Fruit fly (Drosophila melanogaster) whole organism, embryonic: ENCODE results near the gene FBXO11.

ENCODE experiments used
- Abd-B ChIP-seq: fragments of 200-800 bp; sonication (Bioruptor generic); optimal IDR thresholded peaks from 2 replicates; lab custom pipeline; 2018; ENCODE audit warnings: missing biosample characterization, mild to moderate bottlenecking, missing genetic modification characterization, moderate library complexity
- Aef1 ChIP-seq: fragments of 200-800 bp; sonication (Bioruptor generic); IDR thresholded peaks from 3 replicates; pipeline ENCODE4 v1.3.6; 2022; ENCODE audit warnings: missing biosample characterization, missing genetic modification characterization
- CG12155 ChIP-seq: fragments of 200-800 bp; sonication (Bioruptor generic); optimal IDR thresholded peaks from 3 replicates; lab custom pipeline; 2016; ENCODE audit warnings: missing biosample characterization, missing genetic modification characterization
- CG12769 ChIP-seq: fragments of 200-800 bp; sonication (Bioruptor generic); optimal IDR thresholded peaks from 2 replicates; lab custom pipeline; 2019; ENCODE audit warnings: missing biosample characterization, mild to moderate bottlenecking, missing genetic modification characterization, moderate library complexity
- CG12942 ChIP-seq: fragments of 200-800 bp; sonication (Bioruptor generic); optimal IDR thresholded peaks from 3 replicates; lab custom pipeline; 2016; ENCODE audit warnings: missing biosample characterization, missing genetic modification characterization
- CG14667 ChIP-seq: fragments of 200-800 bp; sonication (Bioruptor generic); IDR thresholded peaks from 2 replicates; pipeline ENCODE4 v1.3.6; 2022; ENCODE audit warnings: missing biosample characterization, missing genetic modification characterization
- CG14710 ChIP-seq: fragments of 200-800 bp; sonication (Bioruptor generic); optimal IDR thresholded peaks from 3 replicates; lab custom pipeline; 2019; ENCODE audit warnings: missing biosample characterization, mild to moderate bottlenecking, missing genetic modification characterization, moderate library complexity
- CG15073 ChIP-seq: fragments of 200-800 bp; sonication (Bioruptor generic); optimal IDR thresholded peaks from 2 replicates; lab custom pipeline; 2016; ENCODE audit warnings: missing biosample characterization, missing genetic modification characterization
- CG17385 ChIP-seq: fragments of 200-800 bp; sonication (Bioruptor generic); optimal IDR thresholded peaks from 3 replicates; lab custom pipeline; 2018; ENCODE audit warnings: missing biosample characterization, mild to moderate bottlenecking, missing genetic modification characterization
- CG18476 ChIP-seq: fragments of 200-800 bp; sonication (Bioruptor generic); optimal IDR thresholded peaks from 2 replicates; lab custom pipeline; 2016; ENCODE audit warnings: missing biosample characterization, mild to moderate bottlenecking, missing genetic modification characterization
- CG2202 ChIP-seq: fragments of 200-800 bp; sonication (Bioruptor generic); optimal IDR thresholded peaks from 2 replicates; lab custom pipeline; 2018; ENCODE audit warnings: missing biosample characterization, mild to moderate bottlenecking, missing genetic modification characterization
- CG30403 ChIP-seq: fragments of 200-800 bp; sonication (Bioruptor generic); optimal IDR thresholded peaks from 3 replicates; lab custom pipeline; 2016; ENCODE audit warnings: missing biosample characterization, missing genetic modification characterization
- CG5245 ChIP-seq: fragments of 200-800 bp; sonication (Bioruptor generic); optimal IDR thresholded peaks from 3 replicates; lab custom pipeline; 2016; ENCODE audit warnings: missing biosample characterization, missing genetic modification characterization
- CG7271 ChIP-seq: fragments of 200-800 bp; sonication (Bioruptor generic); optimal IDR thresholded peaks from 2 replicates; lab custom pipeline; 2018; ENCODE audit warnings: missing biosample characterization, mild to moderate bottlenecking, missing genetic modification characterization, moderate library complexity
- CG7556 ChIP-seq: fragments of 200-800 bp; sonication (Bioruptor generic); optimal IDR thresholded peaks from 2 replicates; lab custom pipeline; 2017; ENCODE audit warnings: missing biosample characterization, mild to moderate bottlenecking, missing genetic modification characterization
- CG7987 ChIP-seq: fragments of 200-800 bp; sonication (Bioruptor generic); optimal IDR thresholded peaks from 2 replicates; lab custom pipeline; 2018; ENCODE audit warnings: missing biosample characterization, mild to moderate bottlenecking, missing genetic modification characterization, moderate library complexity
- CG8290 ChIP-seq, 3 experiments: fragments of 200-800 bp; sonication (Bioruptor generic); optimal IDR thresholded peaks; 2 replicates each; lab custom pipeline; 2016 to 2019; ENCODE audit warnings: missing biosample characterization in 3 of 3, missing genetic modification characterization in 3 of 3, mild to moderate bottlenecking in 2 of 3, moderate library complexity in 1 of 3
- CG8359 ChIP-seq: fragments of 200-800 bp; sonication (Bioruptor generic); optimal IDR thresholded peaks from 2 replicates; lab custom pipeline; 2017; ENCODE audit warnings: missing biosample characterization, mild to moderate bottlenecking, missing genetic modification characterization, borderline replicate concordance
- CG9437 ChIP-seq: fragments of 200-800 bp; sonication (Bioruptor generic); optimal IDR thresholded peaks from 2 replicates; lab custom pipeline; 2018; ENCODE audit warnings: missing biosample characterization, mild to moderate bottlenecking, missing genetic modification characterization
- CG9609 ChIP-seq: fragments of 200-800 bp; sonication (Bioruptor generic); optimal IDR thresholded peaks from 3 replicates; lab custom pipeline; 2016; ENCODE audit warnings: missing biosample characterization, missing genetic modification characterization
- CG9876 ChIP-seq: fragments of 200-800 bp; sonication (Bioruptor generic); optimal IDR thresholded peaks from 2 replicates; lab custom pipeline; 2016; ENCODE audit warnings: missing biosample characterization, missing genetic modification characterization
- CkIIα-i1 ChIP-seq: fragments of 200-800 bp; sonication (Bioruptor generic); IDR thresholded peaks from 2 replicates; pipeline ENCODE4 v1.3.6; 2022; ENCODE audit warnings: missing biosample characterization, missing genetic modification characterization
- D19A ChIP-seq: fragments of 200-800 bp; optimal IDR thresholded peaks from 3 replicates; lab custom pipeline; 2019; ENCODE audit warnings: missing biosample characterization, mild to moderate bottlenecking, missing genetic modification characterization, moderate library complexity
- E2f1 ChIP-seq: fragments of 200-800 bp; sonication (Bioruptor generic); IDR thresholded peaks from 2 replicates; pipeline ENCODE4 v1.3.6; 2022; ENCODE audit warnings: missing biosample characterization, missing genetic modification characterization
- Elba2 ChIP-seq: fragments of 200-800 bp; sonication (Bioruptor generic); optimal IDR thresholded peaks from 3 replicates; lab custom pipeline; 2016; ENCODE audit warnings: missing biosample characterization, missing genetic modification characterization
- Gsc ChIP-seq: fragments of 200-800 bp; sonication (Bioruptor generic); IDR thresholded peaks from 2 replicates; pipeline ENCODE4 v1.3.6; 2022; ENCODE audit warnings: missing biosample characterization, missing genetic modification characterization
- HmgZ ChIP-seq: fragments of 200-800 bp; sonication (Bioruptor generic); optimal IDR thresholded peaks from 2 replicates; lab custom pipeline; 2018; ENCODE audit warnings: missing biosample characterization, mild to moderate bottlenecking, missing genetic modification characterization
- Meics ChIP-seq: fragments of 200-800 bp; sonication (Bioruptor generic); optimal IDR thresholded peaks from 2 replicates; lab custom pipeline; 2017; ENCODE audit warnings: missing biosample characterization, mild to moderate bottlenecking, missing genetic modification characterization
- Myb ChIP-seq: fragments of 200-800 bp; sonication (Bioruptor generic); optimal IDR thresholded peaks from 2 replicates; lab custom pipeline; 2016; ENCODE audit warnings: missing biosample characterization, missing genetic modification characterization
- PHDP ChIP-seq: fragments of 200-800 bp; sonication (Bioruptor generic); optimal IDR thresholded peaks from 3 replicates; lab custom pipeline; 2018; ENCODE audit warnings: missing biosample characterization, mild to moderate bottlenecking, missing genetic modification characterization, moderate library complexity
- Sry-β ChIP-seq: fragments of 200-800 bp; sonication (Bioruptor generic); optimal IDR thresholded peaks from 2 replicates; lab custom pipeline; 2018; ENCODE audit warnings: missing biosample characterization, mild to moderate bottlenecking, missing genetic modification characterization, moderate library complexity
- Stat92E ChIP-seq, 3 experiments: fragments of >200 bp in 2 of 3; fragments of 200-800 bp in 1 of 3; sonication (Bioruptor generic) in 1 of 3; optimal IDR thresholded peaks; 2 replicates each; lab custom pipeline; 2017 to 2019; ENCODE audit warnings: missing biosample characterization in 3 of 3, missing genetic modification characterization in 3 of 3, mild to moderate bottlenecking in 1 of 3, moderate library complexity in 1 of 3
- YL-1 ChIP-seq: fragments of 200-800 bp; sonication (Bioruptor generic); optimal IDR thresholded peaks from 3 replicates; lab custom pipeline; 2017; ENCODE audit warnings: missing biosample characterization, mild to moderate bottlenecking, missing genetic modification characterization
- crp ChIP-seq, 2 experiments: fragments of 200-800 bp; sonication (Bioruptor generic); optimal IDR thresholded peaks; 2 replicates in 1 of 2; 3 replicates in 1 of 2; lab custom pipeline; 2017; ENCODE audit warnings: missing biosample characterization in 2 of 2, missing genetic modification characterization in 2 of 2, mild to moderate bottlenecking in 1 of 2, moderate library complexity in 1 of 2
- dysf ChIP-seq: fragments of 200-800 bp; sonication (Bioruptor generic); IDR thresholded peaks from 3 replicates; pipeline ENCODE4 v1.3.6; 2022; ENCODE audit warnings: missing biosample characterization, missing genetic modification characterization
- gcm ChIP-seq: fragments of 200-800 bp; sonication (Bioruptor generic); optimal IDR thresholded peaks from 2 replicates; lab custom pipeline; 2019; ENCODE audit warnings: missing biosample characterization, mild to moderate bottlenecking, missing genetic modification characterization, moderate library complexity
- lbe ChIP-seq: fragments of 200-800 bp; sonication (Bioruptor generic); optimal IDR thresholded peaks from 2 replicates; lab custom pipeline; 2016; ENCODE audit warnings: missing biosample characterization, mild to moderate bottlenecking, missing genetic modification characterization
- lilli ChIP-seq: fragments of 200-800 bp; sonication (Bioruptor generic); optimal IDR thresholded peaks from 3 replicates; lab custom pipeline; 2016; ENCODE audit warnings: missing biosample characterization, missing genetic modification characterization
- mam ChIP-seq: fragments of 200-800 bp; sonication (Bioruptor generic); optimal IDR thresholded peaks from 3 replicates; lab custom pipeline; 2016; ENCODE audit warnings: missing biosample characterization, missing genetic modification characterization
- nerfin-1 ChIP-seq: fragments of 200-800 bp; sonication (Bioruptor generic); optimal IDR thresholded peaks from 3 replicates; lab custom pipeline; 2019; ENCODE audit warnings: missing biosample characterization, mild to moderate bottlenecking, missing genetic modification characterization, moderate library complexity
- nmo ChIP-seq: fragments of 200-800 bp; sonication (Bioruptor generic); optimal IDR thresholded peaks from 2 replicates; lab custom pipeline; 2018; ENCODE audit warnings: missing biosample characterization, mild to moderate bottlenecking, missing genetic modification characterization, moderate library complexity
- pho ChIP-seq: fragments of 200-800 bp; sonication (Bioruptor generic); optimal IDR thresholded peaks from 2 replicates; lab custom pipeline; 2016; ENCODE audit warnings: missing biosample characterization, missing genetic modification characterization
- pum ChIP-seq: fragments of 200-800 bp; sonication (Bioruptor generic); optimal IDR thresholded peaks from 2 replicates; lab custom pipeline; 2016; ENCODE audit warnings: missing biosample characterization, missing genetic modification characterization
- sens ChIP-seq: fragments of 200-800 bp; sonication (Bioruptor generic); peaks from one replicate; lab custom pipeline; 2016; ENCODE audit warnings: missing biosample characterization, missing genetic modification characterization
- tgo ChIP-seq: fragments of 200-800 bp; sonication (Bioruptor generic); IDR thresholded peaks from 3 replicates; pipeline ENCODE4 v1.3.6; 2022; ENCODE audit warnings: missing biosample characterization, missing genetic modification characterization
- twi ChIP-seq: fragments of 200-800 bp; optimal IDR thresholded peaks from 2 replicates; lab custom pipeline; 2019; ENCODE audit warnings: missing biosample characterization, mild to moderate bottlenecking, missing genetic modification characterization, moderate library complexity
- unc-4 ChIP-seq: fragments of 200-800 bp; sonication (Bioruptor generic); IDR thresholded peaks from 2 replicates; pipeline ENCODE4 v1.3.6; 2022; ENCODE audit warnings: missing biosample characterization, missing genetic modification characterization; ENCODE audit not compliant: partially characterized antibody
- vvl ChIP-seq: fragments of 200-800 bp; sonication (Bioruptor generic); IDR thresholded peaks from 2 replicates; pipeline ENCODE4 v1.3.6; 2022; ENCODE audit warnings: missing biosample characterization, missing genetic modification characterization

Gene FBXO11

dm6 chr3R:9793018-9793417, 16.1 kb downstream of the FBXO11 start, which contains the start of gene CG8516 (continued):
- TF ChIP-seq CG7987 (GFP tag; lab: Kevin White, UChicago) (no peak), CG9876 (no peak), CG12769 (tag; lab: Kevin White, UChicago) (no peak), CG14710 (tag; lab: Kevin White, UChicago) (peak; percentile 48), CG8359 (GFP tag; lab: Kevin White, UChicago) (no peak), nerfin-1 (tag; lab: Kevin White, UChicago) (no peak), E2f1 (no peak), HmgZ (peak; percentile 67), CG14667 (GFP tag; lab: Robert Waterston, UW) (no peak), CG9609 (GFP tag; lab: Kevin White, UChicago) (no peak), CG15073 (no peak), CG7271 (tag; lab: Kevin White, UChicago) (no peak), Aef1 (GFP tag; lab: Robert Waterston, UW) (peak; percentile 67), sens (peak; percentile 68), Stat92E (GFP tag; optimal IDR thresholded peaks at IDR 0.05; lab: Kevin White, UChicago) (no peak), crp (GFP tag; optimal IDR thresholded peaks at IDR 0.05; lab: Kevin White, UChicago) (no peak), CG7556 (GFP tag; lab: Kevin White, UChicago) (no peak)

dm6 chr3R:9791177-9791806, 17.9 kb downstream of the FBXO11 start, which contains the start of the genes CG12945 and CG8507:
TSS of gene CG12945 (minus strand) at chr3R:9791221.
TSS of gene CG8507 (plus strand) at chr3R:9791483.
- TF ChIP-seq CG8290 (GFP tag; optimal IDR thresholded peaks at IDR 0.05; lab: Kevin White, UChicago) (peak; percentile 45), CG8290 (tag; optimal IDR thresholded peaks at IDR 0.05; lab: Kevin White, UChicago) (no peak), tgo (peak; percentile 56; the same call in 2 of the 3 replicates), dysf (GFP tag; lab: Robert Waterston, UW) (peak; percentile 34; the same call in 1 of the 3 replicates), CG9437 (GFP tag; lab: Kevin White, UChicago) (peak; percentile 33), D19A (tag; lab: Kevin White, UChicago) (no peak), CG17385 (GFP tag; lab: Kevin White, UChicago) (no peak), YL-1 (GFP tag; lab: Kevin White, UChicago) (peak; percentile 47), vvl (peak; percentile 31; the same call in 1 of the 2 replicates), Myb (GFP tag; lab: Kevin White, UChicago) (peak; percentile 72), CG18476 (peak; percentile 26), CG5245 (GFP tag; lab: Kevin White, UChicago) (peak; percentile 2), pum (GFP tag; lab: Kevin White, UChicago) (peak; percentile 15), lbe (GFP tag; lab: Kevin White, UChicago) (peak; percentile 3), CG30403 (peak; percentile 67), CG12155 (peak; percentile 35), pho (GFP tag; lab: Kevin White, UChicago) (peak; percentile 33), PHDP (peak; percentile 48), CkIIα-i1 (GFP tag; lab: Robert Waterston, UW) (no peak), lilli (GFP tag; lab: Kevin White, UChicago) (peak; percentile 63), mam (GFP tag; lab: Kevin White, UChicago) (peak; percentile 44), CG12942 (GFP tag; lab: Kevin White, UChicago) (peak; percentile 35), nmo (GFP tag; lab: Kevin White, UChicago) (peak; percentile 80), Elba2 (GFP tag; lab: Kevin White, UChicago) (peak; percentile 37), HmgZ (peak; percentile 77), Meics (GFP tag; lab: Kevin White, UChicago) (peak; percentile 52), Sry-β (GFP tag; lab: Kevin White, UChicago) (peak; percentile 96), unc-4 (0 out of 2 replicates have a peak, but pooled peaks have one; percentile 31), gcm (peak; percentile 37), crp (GFP tag; optimal IDR thresholded peaks at IDR 0.05; lab: Kevin White, UChicago) (peak in 1 of 2 experiments; percentile 8), twi (no peak), Abd-B (peak; percentile 76), CG2202 (tag; lab: Kevin White, UChicago) (no peak), Gsc (GFP tag; lab: Robert Waterston, UW) (no peak)
